Worm (Caenorhabditis elegans): Measurements from ENCODE around the gene glt-6.

DNA sequence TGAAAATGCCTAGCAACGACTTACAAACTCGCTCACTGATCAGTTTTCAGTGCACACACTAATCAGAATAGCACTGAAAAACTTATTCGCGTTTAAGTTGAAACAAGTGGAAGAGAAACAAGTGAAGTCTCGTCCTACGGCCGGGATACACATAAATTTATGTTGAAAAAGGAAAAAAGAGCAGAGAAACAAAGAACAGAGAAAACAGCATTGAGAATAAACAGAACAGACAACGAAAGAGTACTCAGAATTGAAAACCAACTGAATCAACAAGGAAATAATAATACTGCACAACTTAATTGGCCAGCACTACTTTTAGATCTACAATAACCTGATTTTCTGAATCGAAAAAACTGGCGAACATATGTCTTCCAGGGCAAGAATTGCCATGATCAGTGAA is 50.9 kb downstream of the glt-6 start, which contains the start of gene F49E8.6:
- TF ChIP-seq lin-39 (tag; optimal IDR thresholded peaks at IDR 0.05) (no peak), nhr-23 (tag; optimal IDR thresholded peaks at IDR 0.05) (no peak), elt-3 (tag; optimal IDR thresholded peaks at IDR 0.05) (no peak), snpc-4 (tag; optimal IDR thresholded peaks at IDR 0.05) (no peak), ama-1 (optimal IDR thresholded peaks at IDR 0.05) (no peak), peb-1 (tag; optimal IDR thresholded peaks at IDR 0.05) (no peak)

All from whole organism, L2 larva.